Fruit fly (Drosophila melanogaster) whole organism, embryonic: ENCODE measurements around the gene kdn.

Source experiments
- Atf3 ChIP-seq: fragments of 200-800 bp; sonication (Bioruptor generic); optimal IDR thresholded peaks from 3 replicates; lab custom pipeline; 2016; ENCODE audit warnings: missing biosample characterization, missing genetic modification characterization
- Blimp-1 ChIP-seq: fragments of 200-800 bp; sonication (Bioruptor generic); optimal IDR thresholded peaks from 3 replicates; lab custom pipeline; 2018; ENCODE audit warnings: missing biosample characterization, missing genetic modification characterization, mild to moderate bottlenecking, moderate library complexity, missing genetic modification reagents
- CG1024 ChIP-seq: fragments of 200-800 bp; sonication (Bioruptor generic); IDR thresholded peaks from 2 replicates; pipeline ENCODE4 v1.3.6; 2022; ENCODE audit warnings: missing biosample characterization, missing genetic modification characterization
- CG10565 ChIP-seq: fragments of 200-800 bp; sonication (Bioruptor generic); optimal IDR thresholded peaks from 3 replicates; lab custom pipeline; 2016; ENCODE audit warnings: missing biosample characterization, mild to moderate bottlenecking, missing genetic modification characterization
- CG11093 ChIP-seq: fragments of 200-800 bp; sonication (Bioruptor generic); IDR thresholded peaks from 3 replicates; pipeline ENCODE4 v1.3.6; 2022; ENCODE audit warnings: missing biosample characterization, missing genetic modification characterization
- CG11456 ChIP-seq: fragments of 200-800 bp; sonication (Bioruptor generic); IDR thresholded peaks from 3 replicates; pipeline ENCODE4 v1.3.6; 2022; ENCODE audit warnings: missing biosample characterization, missing genetic modification characterization
- CG1233 ChIP-seq: fragments of 200-800 bp; sonication (Bioruptor generic); optimal IDR thresholded peaks from 4 replicates; lab custom pipeline; 2018; ENCODE audit warnings: missing biosample characterization, mild to moderate bottlenecking, missing genetic modification characterization
- CG15011 ChIP-seq: fragments of 200-800 bp; sonication (Bioruptor generic); optimal IDR thresholded peaks from 3 replicates; lab custom pipeline; 2018; ENCODE audit warnings: missing biosample characterization, mild to moderate bottlenecking, missing genetic modification characterization
- CG15479 ChIP-seq: fragments of 200-800 bp; sonication (Bioruptor generic); optimal IDR thresholded peaks from 3 replicates; lab custom pipeline; 2019; ENCODE audit warnings: missing biosample characterization, mild to moderate bottlenecking, missing genetic modification characterization, moderate library complexity
- CG15601 ChIP-seq: fragments of 200-800 bp; sonication (Bioruptor generic); optimal IDR thresholded peaks from 3 replicates; lab custom pipeline; 2019; ENCODE audit warnings: missing biosample characterization, mild to moderate bottlenecking, missing genetic modification characterization, moderate library complexity
- CG17612 ChIP-seq: fragments of 200-800 bp; sonication (Bioruptor generic); IDR thresholded peaks from 2 replicates; pipeline ENCODE4 v1.3.6; 2022; ENCODE audit warnings: missing biosample characterization, missing genetic modification characterization
- CG17829 ChIP-seq: fragments of 200-800 bp; optimal IDR thresholded peaks from 2 replicates; lab custom pipeline; 2019; ENCODE audit warnings: missing biosample characterization, mild to moderate bottlenecking, missing genetic modification characterization, moderate library complexity
- CG2116 ChIP-seq: fragments of 200-800 bp; sonication (Bioruptor generic); optimal IDR thresholded peaks from 3 replicates; lab custom pipeline; 2018; ENCODE audit warnings: missing biosample characterization, mild to moderate bottlenecking, missing genetic modification characterization
- CG2678 ChIP-seq: fragments of 200-800 bp; sonication (Bioruptor generic); optimal IDR thresholded peaks from 3 replicates; lab custom pipeline; 2019; ENCODE audit warnings: missing biosample characterization, mild to moderate bottlenecking, missing genetic modification characterization, moderate library complexity
- CG31441 ChIP-seq: fragments of 200-800 bp; sonication (Bioruptor generic); IDR thresholded peaks from 2 replicates; pipeline ENCODE4 v1.3.6; 2022; ENCODE audit warnings: missing biosample characterization, missing genetic modification characterization
- CG3281 ChIP-seq: fragments of 200-800 bp; sonication (Bioruptor generic); optimal IDR thresholded peaks from 3 replicates; lab custom pipeline; 2017; ENCODE audit warnings: missing biosample characterization, mild to moderate bottlenecking, missing genetic modification characterization
- CG3407 ChIP-seq: fragments of 200-800 bp; sonication (Bioruptor generic); optimal IDR thresholded peaks from 2 replicates; lab custom pipeline; 2018; ENCODE audit warnings: missing biosample characterization, mild to moderate bottlenecking, missing genetic modification characterization
- CG4360 ChIP-seq: fragments of 200-800 bp; sonication (Bioruptor generic); IDR thresholded peaks from 2 replicates; pipeline ENCODE4 v1.3.6; 2022; ENCODE audit warnings: missing biosample characterization, missing genetic modification characterization
- CG4404 ChIP-seq: fragments of 200-800 bp; sonication (Bioruptor generic); IDR thresholded peaks from 2 replicates; pipeline ENCODE4 v1.3.6; 2022; ENCODE audit warnings: missing biosample characterization, missing genetic modification characterization
- CG6175 ChIP-seq: fragments of 200-800 bp; sonication (Bioruptor generic); IDR thresholded peaks from 3 replicates; pipeline ENCODE4 v1.3.6; 2022; ENCODE audit warnings: missing biosample characterization, missing genetic modification characterization
- CG6272 ChIP-seq: fragments of 200-800 bp; sonication (Bioruptor generic); IDR thresholded peaks from 2 replicates; pipeline ENCODE4 v1.3.6; 2022; ENCODE audit warnings: missing biosample characterization, missing genetic modification characterization
- CG8359 ChIP-seq: fragments of 200-800 bp; sonication (Bioruptor generic); optimal IDR thresholded peaks from 2 replicates; lab custom pipeline; 2017; ENCODE audit warnings: missing biosample characterization, mild to moderate bottlenecking, missing genetic modification characterization, borderline replicate concordance
- CHES-1-like ChIP-seq: fragments of 200-800 bp; sonication (Bioruptor generic); optimal IDR thresholded peaks from 2 replicates; lab custom pipeline; 2016; ENCODE audit warnings: missing biosample characterization, missing genetic modification characterization
- CTCF ChIP-seq: fragments of 200-800 bp; sonication (Bioruptor generic); optimal IDR thresholded peaks from 2 replicates; lab custom pipeline; 2017; ENCODE audit warnings: missing biosample characterization, mild to moderate bottlenecking, missing genetic modification characterization, moderate library complexity
- Dbx ChIP-seq: fragments of 200-800 bp; sonication (Bioruptor generic); IDR thresholded peaks from 3 replicates; pipeline ENCODE4 v1.3.6; 2022; ENCODE audit warnings: missing biosample characterization, missing genetic modification characterization
- Eip74EF ChIP-seq, 2 experiments: fragments of 200-800 bp in 1 of 2; fragments of >200 bp in 1 of 2; sonication (Bioruptor generic) in 1 of 2; optimal IDR thresholded peaks; 2 replicates each; lab custom pipeline; 2017 to 2019; ENCODE audit warnings: missing biosample characterization in 2 of 2, missing genetic modification characterization in 2 of 2, mild to moderate bottlenecking in 1 of 2, moderate library complexity in 1 of 2
- Ets65A ChIP-seq: fragments of 200-800 bp; sonication (Bioruptor generic); peaks from one replicate; lab custom pipeline; 2016; ENCODE audit warnings: missing biosample characterization, missing genetic modification characterization
- Fer2 ChIP-seq: fragments of 200-800 bp; sonication (Bioruptor generic); optimal IDR thresholded peaks from 2 replicates; lab custom pipeline; 2018; ENCODE audit warnings: missing biosample characterization, mild to moderate bottlenecking, missing genetic modification characterization, moderate library complexity
- Gsc ChIP-seq: fragments of 200-800 bp; sonication (Bioruptor generic); IDR thresholded peaks from 2 replicates; pipeline ENCODE4 v1.3.6; 2022; ENCODE audit warnings: missing biosample characterization, missing genetic modification characterization
- H2.0 ChIP-seq: fragments of 200-800 bp; sonication (Bioruptor generic); IDR thresholded peaks from 2 replicates; pipeline ENCODE4 v1.3.6; 2022; ENCODE audit warnings: missing biosample characterization, missing genetic modification characterization
- Hey ChIP-seq: fragments of 200-800 bp; sonication (Bioruptor generic); optimal IDR thresholded peaks from 3 replicates; lab custom pipeline; 2018; ENCODE audit warnings: missing biosample characterization, mild to moderate bottlenecking, missing genetic modification characterization
- Hr3 ChIP-seq: fragments of 200-800 bp; sonication (Bioruptor generic); optimal IDR thresholded peaks from 3 replicates; lab custom pipeline; 2016; ENCODE audit warnings: missing biosample characterization, missing genetic modification characterization
- Jarid2 ChIP-seq: fragments of 200-800 bp; sonication (Bioruptor generic); optimal IDR thresholded peaks from 3 replicates; lab custom pipeline; 2017; ENCODE audit warnings: mild to moderate bottlenecking, missing biosample characterization, missing genetic modification reagents, missing genetic modification characterization
- Lpt ChIP-seq: fragments of >200 bp; optimal IDR thresholded peaks from 2 replicates; lab custom pipeline; 2018; ENCODE audit warnings: missing biosample characterization, missing genetic modification characterization
- Nf-YA ChIP-seq: fragments of 200-800 bp; sonication (Bioruptor generic); IDR thresholded peaks from 2 replicates; pipeline ENCODE4 v1.3.6; 2022; ENCODE audit warnings: missing biosample characterization, missing genetic modification characterization
- PHDP ChIP-seq: fragments of 200-800 bp; sonication (Bioruptor generic); optimal IDR thresholded peaks from 3 replicates; lab custom pipeline; 2018; ENCODE audit warnings: missing biosample characterization, mild to moderate bottlenecking, missing genetic modification characterization, moderate library complexity
- Sin3A ChIP-seq: fragments of >200 bp; optimal IDR thresholded peaks from 2 replicates; lab custom pipeline; 2018
- Sox102F ChIP-seq: fragments of 200-800 bp; sonication (Bioruptor generic); optimal IDR thresholded peaks from 2 replicates; lab custom pipeline; 2018; ENCODE audit warnings: missing biosample characterization, mild to moderate bottlenecking, missing genetic modification characterization, moderate library complexity
- Taf1 ChIP-seq: fragments of 200-800 bp; sonication (Bioruptor generic); IDR thresholded peaks from 2 replicates; pipeline ENCODE4 v1.3.6; 2022; ENCODE audit warnings: missing biosample characterization, missing genetic modification characterization
- Xrp1 ChIP-seq: fragments of 200-800 bp; sonication (Bioruptor generic); IDR thresholded peaks from 2 replicates; pipeline ENCODE4 v1.3.6; 2022; ENCODE audit warnings: missing biosample characterization, missing genetic modification characterization
- abd-A ChIP-seq: fragments of 200-800 bp; sonication (Bioruptor generic); optimal IDR thresholded peaks from 3 replicates; lab custom pipeline; 2019; ENCODE audit warnings: missing biosample characterization, mild to moderate bottlenecking, missing genetic modification characterization, moderate library complexity
- br ChIP-seq: fragments of >200 bp; optimal IDR thresholded peaks from 2 replicates; lab custom pipeline; 2017
- ci ChIP-seq: fragments of 200-800 bp; sonication (Bioruptor generic); IDR thresholded peaks from 3 replicates; pipeline ENCODE4 v1.3.6; 2022; ENCODE audit warnings: missing biosample characterization, missing genetic modification characterization
- dmrt99B ChIP-seq: fragments of 200-800 bp; sonication (Bioruptor generic); optimal IDR thresholded peaks from 2 replicates; lab custom pipeline; 2018; ENCODE audit warnings: missing biosample characterization, mild to moderate bottlenecking, missing genetic modification characterization, moderate library complexity
- en ChIP-seq: fragments of 200-800 bp; sonication (Bioruptor generic); optimal IDR thresholded peaks from 2 replicates; lab custom pipeline; 2016; ENCODE audit warnings: missing biosample characterization, missing genetic modification characterization
- ftz-f1 ChIP-seq: fragments of 200-800 bp; sonication (Bioruptor generic); optimal IDR thresholded peaks from 2 replicates; lab custom pipeline; 2016; ENCODE audit warnings: missing biosample characterization, missing genetic modification characterization
- gfzf ChIP-seq: fragments of 200-800 bp; sonication (Bioruptor generic); optimal IDR thresholded peaks from 2 replicates; lab custom pipeline; 2016; ENCODE audit warnings: missing biosample characterization, mild to moderate bottlenecking, missing genetic modification characterization, moderate library complexity
- lmd ChIP-seq: fragments of 200-800 bp; sonication (Bioruptor generic); IDR thresholded peaks from 2 replicates; pipeline ENCODE4 v1.3.6; 2022; ENCODE audit warnings: missing biosample characterization, missing genetic modification characterization
- onecut ChIP-seq: fragments of 200-800 bp; sonication (Bioruptor generic); IDR thresholded peaks from 2 replicates; pipeline ENCODE4 v1.3.6; 2022; ENCODE audit warnings: missing biosample characterization, missing genetic modification characterization
- psq ChIP-seq: fragments of 200-800 bp; sonication (Bioruptor generic); optimal IDR thresholded peaks from 2 replicates; lab custom pipeline; 2017; ENCODE audit warnings: missing biosample characterization, missing genetic modification characterization
- sima ChIP-seq: fragments of 200-800 bp; sonication (Bioruptor generic); optimal IDR thresholded peaks from 2 replicates; lab custom pipeline; 2016; ENCODE audit warnings: missing biosample characterization, missing genetic modification characterization
- tna ChIP-seq: fragments of 200-800 bp; sonication (Bioruptor generic); IDR thresholded peaks from 2 replicates; pipeline ENCODE4 v1.3.6; 2022; ENCODE audit warnings: missing biosample characterization, missing genetic modification characterization; ENCODE audit not compliant: partially characterized antibody

kdn gene

DNA sequence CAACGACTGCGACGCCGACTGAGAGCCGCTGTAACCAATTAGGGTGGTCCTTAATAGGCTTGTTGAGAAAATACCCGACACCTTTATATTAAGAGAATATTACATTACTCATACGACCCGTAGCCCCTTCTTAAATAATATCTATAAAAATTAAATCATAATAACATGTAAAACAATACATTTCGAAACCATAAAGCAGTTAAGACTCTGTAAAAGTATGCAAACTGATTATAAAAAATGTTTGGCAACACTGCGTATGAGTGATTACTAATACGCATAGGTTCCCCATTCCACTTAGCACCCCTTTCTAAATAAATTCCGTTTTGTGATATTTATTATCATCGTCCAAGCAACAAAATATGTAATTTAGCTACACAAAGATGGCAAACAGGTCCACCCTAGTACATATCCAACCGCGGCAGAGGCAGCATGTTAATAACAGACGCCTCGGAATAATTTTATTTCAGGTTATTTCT lies 9.8 kb upstream of the kdn start (continued):
- no peak for TF ChIP-seq Blimp-1 (GFP tag; lab: Kevin White, UChicago)
- TF ChIP-seq Fer2 (tag; lab: Kevin White, UChicago), result peak; percentile 46
- TF ChIP-seq CG15479 (GFP tag; lab: Kevin White, UChicago), result no peak
- 0 out of 2 replicates have a peak, but pooled peaks have one; percentile 8 for TF ChIP-seq CG4360 (GFP tag; lab: Robert Waterston, UW)
- TF ChIP-seq Atf3 (GFP tag; lab: Kevin White, UChicago), result no peak
- peak; percentile 93 for TF ChIP-seq CG2678 (tag; lab: Kevin White, UChicago)
- no peak for TF ChIP-seq Hey (tag; lab: Kevin White, UChicago)
- TF ChIP-seq CG2116, result peak; percentile 33
- 0 out of 3 replicates have a peak, but pooled peaks have one; percentile 22 for TF ChIP-seq ci (GFP tag; lab: Robert Waterston, UW)
- peak; percentile 90 for TF ChIP-seq CG3281 (GFP tag; lab: Kevin White, UChicago)
- TF ChIP-seq Taf1 (GFP tag; lab: Robert Waterston, UW), result 0 out of 2 replicates have a peak, but pooled peaks have one; percentile 17
- peak; percentile 39 for TF ChIP-seq CTCF
- TF ChIP-seq abd-A (tag; lab: Kevin White, UChicago), result no peak
- peak; percentile 66 for TF ChIP-seq Xrp1 (GFP tag; lab: Robert Waterston, UW)
- TF ChIP-seq CG6175, result no peak
- TF ChIP-seq dmrt99B, result peak; percentile 88
- no peak for TF ChIP-seq en (GFP tag; lab: Kevin White, UChicago)
- TF ChIP-seq CG17612, result 0 out of 2 replicates have a peak, but pooled peaks have one; percentile 28
- peak; percentile 64 for TF ChIP-seq CG17829 (tag; lab: Kevin White, UChicago)
- TF ChIP-seq CG11456 (GFP tag; lab: Robert Waterston, UW), result no peak
- peak; percentile 70 for TF ChIP-seq Ets65A (GFP tag; lab: Kevin White, UChicago)
- TF ChIP-seq sima (GFP tag; lab: Kevin White, UChicago), result no peak
- no peak for TF ChIP-seq CG11093 (GFP tag; lab: Robert Waterston, UW)
- 0 out of 2 replicates have a peak, but pooled peaks have one; percentile 23 for TF ChIP-seq H2.0 (GFP tag; lab: Robert Waterston, UW)
- TF ChIP-seq CG1024 (GFP tag; lab: Robert Waterston, UW), result 0 out of 2 replicates have a peak, but pooled peaks have one; percentile 3
- TF ChIP-seq Lpt, result no peak
- no peak for TF ChIP-seq CG4404 (GFP tag; lab: Robert Waterston, UW)
- no peak for TF ChIP-seq psq
- no peak for TF ChIP-seq gfzf (GFP tag; lab: Kevin White, UChicago)
- TF ChIP-seq tna (GFP tag; lab: Robert Waterston, UW), result no peak
- TF ChIP-seq CG6272 (GFP tag; lab: Robert Waterston, UW), result no peak
- no peak for TF ChIP-seq onecut (GFP tag; lab: Robert Waterston, UW)
- TF ChIP-seq Gsc (GFP tag; lab: Robert Waterston, UW), result no peak
- TF ChIP-seq Sin3A (lab: Kevin White, UChicago), result no peak
- TF ChIP-seq CG8359 (GFP tag; lab: Kevin White, UChicago), result peak; percentile 47
- TF ChIP-seq Jarid2, result peak; percentile 32
- TF ChIP-seq ftz-f1 (GFP tag; lab: Kevin White, UChicago), result no peak
- TF ChIP-seq Nf-YA (GFP tag; lab: Robert Waterston, UW), result no peak
- no peak for TF ChIP-seq br
- TF ChIP-seq CG10565 (GFP tag; lab: Kevin White, UChicago), result no peak
- TF ChIP-seq lmd (GFP tag; lab: Robert Waterston, UW), result peak; percentile 58
- TF ChIP-seq CG15011 (GFP tag; lab: Kevin White, UChicago), result peak; percentile 77
- peak; percentile 71 for TF ChIP-seq Sox102F (GFP tag; lab: Kevin White, UChicago)
- TF ChIP-seq CG31441 (GFP tag; lab: Robert Waterston, UW), result peak; percentile 80
- peak; percentile 50 for TF ChIP-seq CG3407 (GFP tag; lab: Kevin White, UChicago)
- peak; percentile 34 for TF ChIP-seq Hr3 (GFP tag; lab: Kevin White, UChicago)
- peak; percentile 75 for TF ChIP-seq CG15601
- peak; percentile 77 for TF ChIP-seq PHDP (tag; lab: Kevin White, UChicago)
- TF ChIP-seq CG1233 (GFP tag; lab: Kevin White, UChicago), result peak; percentile 76
- TF ChIP-seq Eip74EF (GFP tag; optimal IDR thresholded peaks at IDR 0.05; lab: Kevin White, UChicago), result peak in 1 of 2 experiments; percentile 83
- no peak for TF ChIP-seq Dbx
- no peak for TF ChIP-seq CHES-1-like
